Worm (Caenorhabditis elegans) whole organism, late embryonic: ENCODE measurements around the gene oac-59.
A peak's percentile ranks its signal among the peaks of the same experiment; 100 is the strongest.

ENCODE experiments used
- C38D4.7 ChIP-seq: fragments of 200-800 bp; sonication (Bioruptor generic); optimal IDR thresholded peaks from 2 replicates; lab custom pipeline; 2018; ENCODE audit warnings: mild to moderate bottlenecking, missing genetic modification characterization, moderate library complexity, missing compliant biosample characterization
- K02D7.2 ChIP-seq: sonication (generic microtip); optimal IDR thresholded peaks from 2 replicates; lab custom pipeline; 2017; ENCODE audit warnings: mild to moderate bottlenecking, missing genetic modification characterization, missing compliant biosample characterization
- Y22D7AL.16 ChIP-seq: sonication (generic microtip); optimal IDR thresholded peaks from 2 replicates; lab custom pipeline; 2016; ENCODE audit warnings: missing genetic modification characterization, missing compliant biosample characterization
- ama-1 ChIP-seq: fragments of 150-350 bp; optimal IDR thresholded peaks from 2 replicates; lab custom pipeline; 2014
- ceh-19 ChIP-seq: fragments of 200-800 bp; sonication (Bioruptor generic); optimal IDR thresholded peaks from 2 replicates; lab custom pipeline; 2018; ENCODE audit warnings: mild to moderate bottlenecking, missing genetic modification characterization, missing compliant biosample characterization
- ceh-31 ChIP-seq: sonication (generic microtip); optimal IDR thresholded peaks from 2 replicates; lab custom pipeline; 2016; ENCODE audit warnings: missing genetic modification characterization, missing compliant biosample characterization
- ceh-34 ChIP-seq: sonication (generic microtip); optimal IDR thresholded peaks from 2 replicates; lab custom pipeline; 2016; ENCODE audit warnings: mild to moderate bottlenecking, missing genetic modification characterization, missing compliant biosample characterization
- ceh-45 ChIP-seq: fragments of 200-800 bp; sonication (Bioruptor generic); IDR thresholded peaks from 2 replicates; pipeline ENCODE4 v1.3.6; 2022; ENCODE audit warnings: missing genetic modification reagents, missing genetic modification characterization, missing compliant biosample characterization
- ceh-6 ChIP-seq: fragments of 200-800 bp; sonication (Bioruptor generic); optimal IDR thresholded peaks from 2 replicates; lab custom pipeline; 2018; ENCODE audit warnings: mild to moderate bottlenecking, missing genetic modification characterization, missing compliant biosample characterization
- ceh-9 ChIP-seq: sonication (generic microtip); optimal IDR thresholded peaks from 2 replicates; lab custom pipeline; 2016; ENCODE audit warnings: mild to moderate bottlenecking, missing genetic modification characterization, inconsistent platforms, missing compliant biosample characterization
- elt-2 ChIP-seq: sonication (generic microtip); optimal IDR thresholded peaks from 2 replicates; lab custom pipeline; 2016; ENCODE audit warnings: missing genetic modification reagents, missing genetic modification characterization, missing compliant biosample characterization
- elt-4 ChIP-seq: sonication (generic microtip); optimal IDR thresholded peaks from 2 replicates; lab custom pipeline; 2016; ENCODE audit warnings: missing genetic modification characterization, missing compliant biosample characterization
- ets-4 ChIP-seq: sonication (generic microtip); optimal IDR thresholded peaks from 2 replicates; lab custom pipeline; 2016; ENCODE audit warnings: missing genetic modification characterization, missing compliant biosample characterization
- fkh-6 ChIP-seq: sonication (generic microtip); optimal IDR thresholded peaks from 2 replicates; lab custom pipeline; 2016; ENCODE audit warnings: missing genetic modification characterization, missing compliant biosample characterization
- hlh-30 ChIP-seq: sonication (generic microtip); optimal IDR thresholded peaks from 2 replicates; lab custom pipeline; 2017; ENCODE audit warnings: antibody characterized with exemption, missing genetic modification characterization, missing compliant biosample characterization; ENCODE audit not compliant: insufficient read depth
- lin-11 ChIP-seq: fragments of 200-800 bp; sonication (Bioruptor generic); optimal IDR thresholded peaks from 2 replicates; lab custom pipeline; 2018; ENCODE audit warnings: mild to moderate bottlenecking, missing genetic modification characterization, missing compliant biosample characterization
- nhr-11 ChIP-seq: fragments of 150-350 bp; optimal IDR thresholded peaks from 2 replicates; lab custom pipeline; 2014; ENCODE audit warnings: missing biosample characterization, missing genetic modification characterization
- pat-9 ChIP-seq: fragments of 200-800 bp; sonication (Bioruptor generic); optimal IDR thresholded peaks from 2 replicates; lab custom pipeline; 2018; ENCODE audit warnings: mild to moderate bottlenecking, missing genetic modification characterization, moderate library complexity, missing compliant biosample characterization
- pax-1 ChIP-seq: fragments of 150-350 bp; optimal IDR thresholded peaks from 2 replicates; lab custom pipeline; 2014; ENCODE audit warnings: missing biosample characterization, missing genetic modification characterization
- sdc-2 ChIP-seq: sonication (generic microtip); optimal IDR thresholded peaks from 2 replicates; lab custom pipeline; 2016; ENCODE audit warnings: missing genotype, missing genetic modification characterization, missing compliant biosample characterization
- sox-2 ChIP-seq: fragments of 200-800 bp; sonication (Bioruptor generic); IDR thresholded peaks from 2 replicates; pipeline ENCODE4 v1.3.6; 2022; ENCODE audit warnings: missing genetic modification reagents, missing genetic modification characterization, missing compliant biosample characterization
- syd-9 ChIP-seq: sonication (generic microtip); optimal IDR thresholded peaks from 2 replicates; lab custom pipeline; 2016; ENCODE audit warnings: mild to moderate bottlenecking, missing genetic modification characterization, moderate library complexity, missing compliant biosample characterization
- tbx-2 ChIP-seq: sonication (generic microtip); optimal IDR thresholded peaks from 2 replicates; lab custom pipeline; 2016; ENCODE audit warnings: missing genetic modification characterization, missing compliant biosample characterization
- unc-42 ChIP-seq: sonication (generic microtip); optimal IDR thresholded peaks from 2 replicates; lab custom pipeline; 2016; ENCODE audit warnings: missing genotype, missing genetic modification characterization, missing compliant biosample characterization
- unc-55 ChIP-seq: sonication (generic microtip); optimal IDR thresholded peaks from 2 replicates; lab custom pipeline; 2017; ENCODE audit warnings: missing biosample characterization, missing genetic modification reagents, missing genetic modification characterization
- zip-5 ChIP-seq: sonication (generic microtip); optimal IDR thresholded peaks from 2 replicates; lab custom pipeline; 2016; ENCODE audit warnings: missing genetic modification characterization, missing compliant biosample characterization

oac-59 gene

DNA sequence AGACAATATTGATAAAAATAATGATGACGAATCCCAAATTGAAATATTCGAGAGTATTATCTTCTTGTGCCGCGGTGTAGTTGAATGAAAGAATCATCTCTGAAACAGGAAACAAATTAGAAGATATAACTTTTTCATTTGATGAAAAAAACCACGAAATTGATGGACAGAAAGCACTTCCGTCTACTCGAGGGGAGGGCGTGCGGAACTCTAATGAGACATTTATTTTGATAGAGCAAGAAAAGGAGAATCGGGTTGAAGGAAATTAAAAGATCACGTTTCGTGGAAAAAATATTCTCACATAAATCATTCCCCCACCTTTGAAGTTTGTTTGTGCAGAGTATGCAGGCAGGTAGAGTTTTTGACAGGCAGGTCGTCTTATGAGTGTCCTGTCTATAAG is 39.7 kb downstream of the oac-59 start, which contains the start of gene sre-14:
TSS of gene sre-14 (minus strand) at position 101 of the 400 bp plus-strand sequence.
- TF ChIP-seq pat-9 (no peak), sdc-2 (tag; lab: Kevin White, UChicago) (no peak)

DNA sequence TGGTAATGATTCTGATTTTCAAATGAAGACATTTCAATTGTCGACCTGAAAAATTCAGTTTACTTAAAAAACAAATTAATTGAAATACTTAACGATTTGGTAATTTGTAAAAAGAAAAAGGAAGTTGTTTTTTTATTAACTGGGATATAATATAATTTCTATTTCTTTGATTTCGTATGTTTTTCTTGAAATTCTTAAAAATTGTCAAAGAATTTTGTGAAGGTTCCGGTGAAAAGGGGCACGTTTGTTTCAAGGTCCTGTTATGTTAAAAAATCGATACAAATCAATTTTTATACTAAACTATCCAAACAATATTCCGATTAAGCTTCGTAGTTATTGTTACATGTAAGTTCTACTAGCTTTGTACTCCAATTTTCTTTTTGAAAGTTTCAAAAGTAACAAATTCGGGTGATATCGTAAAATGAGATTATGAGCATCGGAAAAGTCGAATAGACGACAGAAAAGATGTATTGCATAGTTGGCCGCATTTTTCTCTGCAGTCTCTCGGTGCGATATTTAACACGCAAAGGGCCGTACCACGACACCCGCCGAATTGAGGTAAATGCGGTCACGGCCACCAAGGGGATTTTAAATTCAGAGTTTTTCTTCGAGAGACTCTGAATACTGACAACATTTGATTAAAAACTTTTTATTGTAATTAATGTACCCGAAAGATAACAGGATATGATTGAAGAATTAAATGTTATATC is 41.7 kb downstream of the oac-59 start, which contains the start of gene Y39C12A.9:
TSS of gene Y39C12A.9 (minus strand) at position 51 of the 710 bp plus-strand sequence.
- peak; percentile 40 for TF ChIP-seq tbx-2 (tag; lab: Kevin White, UChicago)
- TF ChIP-seq ceh-31 (tag; lab: Kevin White, UChicago) = peak; percentile 8
- TF ChIP-seq unc-42 (tag; lab: Kevin White, UChicago) = peak; percentile 8
- no peak for TF ChIP-seq ama-1 (lab: Kevin White, UChicago)
- TF ChIP-seq ceh-34 (tag; lab: Kevin White, UChicago) = peak; percentile 4

DNA sequence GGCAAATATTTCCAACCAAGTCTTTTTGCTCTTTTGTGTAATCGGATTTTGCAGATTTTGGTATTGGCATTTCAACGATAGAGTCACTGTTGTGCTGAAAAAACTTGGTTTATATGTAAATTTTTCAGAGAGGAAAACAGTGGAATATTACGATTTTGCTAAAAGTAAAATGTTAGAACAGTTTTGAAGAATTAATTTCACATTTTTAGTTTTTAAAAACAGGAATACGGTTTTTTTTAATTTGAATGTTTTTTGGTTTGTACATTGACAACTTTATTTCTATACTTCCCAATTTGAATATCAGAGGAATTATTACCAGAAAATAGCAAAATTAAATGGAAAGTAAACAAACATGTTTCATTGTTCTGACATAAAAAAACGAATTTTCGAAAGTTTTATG is 48.5 kb downstream of the oac-59 start, which contains the start of gene dnj-26:
TSS of gene dnj-26 (minus strand) at position 101 of the 400 bp plus-strand sequence.
- TF ChIP-seq nhr-11 (tag; lab: Kevin White, UChicago) (no peak), ceh-19 (GFP tag; lab: Kevin White, UChicago) (no peak), sdc-2 (tag; lab: Kevin White, UChicago) (no peak), Y22D7AL.16 (tag; lab: Kevin White, UChicago) (no peak), elt-4 (tag; lab: Kevin White, UChicago) (no peak), syd-9 (tag; lab: Kevin White, UChicago) (no peak), pax-1 (tag; lab: Kevin White, UChicago) (no peak), ceh-31 (tag; lab: Kevin White, UChicago) (no peak), fkh-6 (tag; lab: Kevin White, UChicago) (no peak), hlh-30 (tag; lab: Kevin White, UChicago) (no peak), ceh-45 (GFP tag; lab: Robert Waterston, UW) (no peak), ceh-9 (tag; lab: Kevin White, UChicago) (no peak), ets-4 (tag; lab: Kevin White, UChicago) (no peak), sox-2 (GFP tag; lab: Robert Waterston, UW) (no peak), zip-5 (tag; lab: Kevin White, UChicago) (no peak), ceh-6 (GFP tag; lab: Kevin White, UChicago) (no peak), lin-11 (tag; lab: Kevin White, UChicago) (no peak)

DNA sequence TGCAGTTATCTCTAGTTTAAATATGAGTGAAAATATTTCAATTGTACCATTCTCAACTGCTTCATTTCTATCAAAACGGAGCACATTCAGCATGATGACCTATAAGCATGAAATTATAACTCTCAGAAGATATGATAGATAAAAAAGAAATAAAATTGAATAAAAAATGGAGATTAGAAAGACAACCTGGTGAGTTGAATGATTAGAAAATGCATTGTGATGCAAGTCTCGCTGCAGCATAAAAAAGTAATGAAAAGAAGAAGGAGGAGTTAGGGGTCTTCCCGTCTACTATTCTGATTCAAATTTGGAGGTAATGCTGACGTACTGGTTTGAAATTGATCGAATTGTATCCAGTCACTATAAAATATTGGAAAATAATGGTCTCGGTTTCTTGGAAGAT is 56.4 kb downstream of the oac-59 start, which contains the start of gene sre-15:
TSS of gene sre-15 (minus strand) at position 101 of the 400 bp plus-strand sequence.
- no peak for TF ChIP-seq C38D4.7 (GFP tag; lab: Kevin White, UChicago)
- TF ChIP-seq elt-2 = no peak
- no peak for TF ChIP-seq unc-55 (GFP tag; lab: Kevin White, UChicago)
- TF ChIP-seq K02D7.2 (tag; lab: Kevin White, UChicago) = no peak
- TF ChIP-seq ceh-6 (GFP tag; lab: Kevin White, UChicago) = no peak
- TF ChIP-seq ceh-19 (GFP tag; lab: Kevin White, UChicago) = no peak
- TF ChIP-seq syd-9 (tag; lab: Kevin White, UChicago) = no peak
- TF ChIP-seq, all 69 proteins: peak for 0
